Worm (Caenorhabditis elegans): ENCODE data around the gene F44E7.9.

F44E7.9 gene

DNA sequence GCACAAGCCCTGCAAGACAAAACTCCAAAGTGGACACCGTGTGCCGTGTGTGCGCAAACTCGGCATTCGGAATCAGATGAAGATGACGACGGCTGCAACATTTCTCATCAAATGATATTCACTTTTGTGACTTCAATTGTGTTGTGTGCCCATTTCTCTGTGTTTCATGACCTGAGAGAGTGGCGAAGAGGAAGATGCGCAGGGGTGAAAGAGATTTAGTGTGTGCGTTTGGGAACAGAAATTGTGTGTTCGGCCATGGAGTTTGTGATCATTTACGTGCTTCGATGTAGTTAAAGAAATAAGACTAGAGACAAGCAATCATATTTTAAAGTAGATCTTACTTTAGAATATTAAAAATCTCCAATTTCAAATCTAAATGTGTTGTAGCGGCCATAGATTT, 2.4 kb upstream of the F44E7.9 start:
- TF ChIP-seq lin-14 (GFP tag; optimal IDR thresholded peaks at IDR 0.05) (peak; percentile 62), irx-1 (tag; optimal IDR thresholded peaks at IDR 0.05) (no peak), F16B12.6 (tag; optimal IDR thresholded peaks at IDR 0.05) (no peak), nhr-20 (tag; optimal IDR thresholded peaks at IDR 0.05) (peak; percentile 0), zip-4 (GFP tag; optimal IDR thresholded peaks at IDR 0.05) (no peak)

DNA sequence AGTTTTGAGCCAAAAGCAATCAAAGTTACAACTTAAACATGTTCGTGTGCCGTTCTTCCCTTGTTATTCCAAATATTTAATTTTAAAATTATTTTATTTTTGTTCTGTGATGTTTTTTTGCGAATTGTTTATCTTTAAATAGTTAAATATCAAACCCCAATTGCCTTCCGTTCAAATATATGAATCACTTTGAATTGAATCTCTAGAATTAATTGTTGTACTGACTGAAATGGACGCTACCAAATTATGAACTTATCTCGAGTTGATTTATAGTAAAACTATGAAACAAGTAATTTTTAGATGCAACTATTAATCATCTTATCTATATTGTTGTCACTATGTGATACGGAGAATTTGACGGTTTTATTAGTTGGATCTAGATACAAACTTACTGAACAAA, 1.0 kb downstream of the F44E7.9 start, which contains the start of gene ZC250.2:
TSS of gene ZC250.2 (plus strand) at position 301 of the 400 bp plus-strand sequence.
- TF ChIP-seq isw-1 (GFP tag; IDR thresholded peaks at IDR 0.05) (no peak), aly-2 (tag; optimal IDR thresholded peaks at IDR 0.05) (no peak), nhr-85 (tag) (peak; percentile 48), tbx-2 (tag; optimal IDR thresholded peaks at IDR 0.05) (no peak), hpl-2 (GFP tag; optimal IDR thresholded peaks at IDR 0.05) (no peak), nhr-12 (tag; optimal IDR thresholded peaks at IDR 0.05) (no peak), nhr-237 (tag; optimal IDR thresholded peaks at IDR 0.05) (no peak), nhr-71 (tag; optimal IDR thresholded peaks at IDR 0.05) (no peak)

DNA sequence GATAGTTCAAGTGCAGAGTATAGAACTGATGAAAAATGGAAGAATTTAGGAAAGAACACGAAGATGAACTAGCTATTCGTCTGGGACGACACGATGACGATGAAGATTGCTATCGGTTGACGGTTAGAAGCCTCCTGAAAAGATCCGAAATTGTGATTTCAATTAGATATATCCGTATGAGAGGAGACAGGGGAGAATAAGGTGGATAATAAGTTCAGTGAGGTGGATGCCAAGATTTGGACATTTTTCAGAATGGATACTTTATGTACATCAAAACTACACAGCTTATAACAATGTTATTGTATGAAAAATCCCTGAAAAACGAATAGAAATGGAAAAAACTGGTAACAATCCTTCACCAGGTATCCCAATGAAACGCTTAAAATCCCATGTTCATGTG, 7.1 kb downstream of the F44E7.9 start, which contains the start of gene nstp-3:
TSS of gene nstp-3 (minus strand) at position 101 of the 400 bp plus-strand sequence.
- TF ChIP-seq grh-1 (GFP tag; IDR thresholded peaks at IDR 0.05), result no peak
- no peak for TF ChIP-seq egl-13 (tag; optimal IDR thresholded peaks at IDR 0.05)
- TF ChIP-seq mep-1 (tag; optimal IDR thresholded peaks at IDR 0.05), result no peak
- no peak for TF ChIP-seq ceh-82 (tag; optimal IDR thresholded peaks at IDR 0.05)
- no peak for TF ChIP-seq blmp-1 (tag; optimal IDR thresholded peaks at IDR 0.05)
- TF ChIP-seq ama-1 (optimal IDR thresholded peaks at IDR 0.05), result no peak
- TF ChIP-seq lin-35 (GFP tag; optimal IDR thresholded peaks at IDR 0.05), result no peak
- no peak for TF ChIP-seq nhr-76 (tag; optimal IDR thresholded peaks at IDR 0.05)
- TF ChIP-seq nhr-19 (GFP tag; conservative IDR thresholded peaks at IDR 0.05), result no peak
- no peak for TF ChIP-seq elt-3 (tag; optimal IDR thresholded peaks at IDR 0.05)
- no peak for TF ChIP-seq zip-4 (GFP tag; optimal IDR thresholded peaks at IDR 0.05)
- TF ChIP-seq alr-1 (tag; optimal IDR thresholded peaks at IDR 0.05; ENCODE audit: borderline replicate concordance), result no peak

DNA sequence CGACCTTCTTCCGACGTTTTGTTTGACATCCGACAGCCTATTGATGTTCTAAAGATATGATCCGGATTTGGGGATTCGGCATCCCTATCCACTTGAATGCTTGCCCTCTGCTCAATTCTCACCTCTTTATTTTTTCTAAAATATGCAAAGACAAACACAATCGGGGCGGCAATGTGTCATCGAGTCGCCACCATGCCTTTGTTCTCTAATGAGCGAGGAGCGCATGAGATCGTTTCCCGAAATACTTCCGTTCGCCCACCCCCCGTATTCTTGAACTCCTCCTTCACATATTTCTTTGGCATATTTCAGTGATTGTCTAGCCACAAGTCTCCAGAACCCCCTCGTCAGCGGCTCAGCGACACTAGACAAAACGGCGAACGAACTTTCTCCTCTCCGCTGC, 8.3 kb downstream of the F44E7.9 start, which contains the start of gene cyn-17:
TSS of gene cyn-17 (plus strand) at position 301 of the 400 bp plus-strand sequence.
- TF ChIP-seq ztf-11 (tag; optimal IDR thresholded peaks at IDR 0.05), result no peak
- TF ChIP-seq efl-1 (optimal IDR thresholded peaks at IDR 0.05), result no peak
- peak in 1 of 2 experiments; percentile 89 for TF ChIP-seq efl-1 (GFP tag; optimal IDR thresholded peaks at IDR 0.05 in 1 of 2)

DNA sequence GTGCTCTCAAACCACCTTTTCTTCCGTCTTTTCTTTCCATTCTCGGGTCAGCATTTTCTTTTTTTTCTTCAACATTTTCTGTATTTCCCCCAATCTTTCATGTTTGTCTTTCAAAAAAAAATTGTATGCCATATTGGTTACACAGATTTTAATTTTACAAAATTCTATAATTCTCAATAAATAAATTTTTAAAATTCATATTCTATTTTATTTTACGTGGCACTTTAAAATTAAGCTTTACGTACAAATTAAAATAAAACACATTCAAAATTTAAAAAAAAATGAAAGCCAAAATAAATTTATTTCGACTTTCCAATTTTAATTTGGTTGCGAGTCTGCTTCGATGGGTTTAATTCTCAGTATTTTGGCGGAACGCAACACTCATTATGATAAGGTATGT, 14.4 kb downstream of the F44E7.9 start, which contains the start of gene ZC250.5:
TSS of gene ZC250.5 (plus strand) at position 301 of the 400 bp plus-strand sequence.
- TF ChIP-seq dpl-1 (GFP tag; optimal IDR thresholded peaks at IDR 0.05) (no peak), unc-86 (tag; optimal IDR thresholded peaks at IDR 0.05) (no peak), unc-62 (GFP tag; optimal IDR thresholded peaks at IDR 0.05) (no peak), C04F5.9 (tag; optimal IDR thresholded peaks at IDR 0.05) (no peak), lin-14 (GFP tag; optimal IDR thresholded peaks at IDR 0.05) (no peak), nhr-76 (tag; optimal IDR thresholded peaks at IDR 0.05) (no peak), lin-39 (tag; optimal IDR thresholded peaks at IDR 0.05) (no peak), egl-27 (tag; optimal IDR thresholded peaks at IDR 0.05) (no peak)

DNA sequence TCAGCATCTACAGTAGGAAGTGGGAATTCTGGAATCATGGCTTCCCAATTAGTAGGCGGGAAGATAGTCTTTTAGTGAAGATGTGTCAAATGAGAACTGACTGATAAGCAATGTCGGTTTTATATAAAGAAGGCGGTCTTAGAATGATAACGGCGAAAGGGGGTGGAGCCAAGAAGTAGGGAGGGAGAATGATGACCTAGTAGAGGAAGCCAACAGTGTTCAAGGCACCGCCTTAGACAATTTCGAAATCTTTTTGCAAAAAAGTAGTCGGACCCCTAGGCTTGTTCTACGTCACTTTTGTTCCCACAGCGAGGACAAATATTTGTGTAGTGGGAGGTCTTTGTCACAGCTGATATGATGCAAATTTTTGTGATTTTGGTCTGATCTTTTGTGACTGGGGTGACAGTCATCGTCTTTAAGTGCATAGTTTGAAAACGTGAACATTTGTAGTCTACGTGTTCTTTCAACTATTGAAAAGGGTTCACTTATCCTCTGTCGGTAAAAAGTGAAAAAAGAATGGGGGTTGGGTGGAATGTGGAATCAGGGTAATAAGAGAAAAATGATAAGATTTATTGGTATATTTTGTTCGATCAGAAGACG, 22.1 kb downstream of the F44E7.9 start, which contains the start of gene ZC250.4:
TSS of gene ZC250.4 (minus strand) at position 78 of the 600 bp plus-strand sequence.
- peak; percentile 6 for TF ChIP-seq blmp-1 (tag; optimal IDR thresholded peaks at IDR 0.05)
- TF ChIP-seq C04F5.9 (tag; optimal IDR thresholded peaks at IDR 0.05), result no peak
- TF ChIP-seq elt-2 (tag; optimal IDR thresholded peaks at IDR 0.05), result peak; percentile 7
- TF ChIP-seq dsc-1 (tag; optimal IDR thresholded peaks at IDR 0.05), result no peak
- TF ChIP-seq nhr-47 (tag; optimal IDR thresholded peaks at IDR 0.05), result no peak
- peak; percentile 48 for TF ChIP-seq nhr-85 (tag)
- peak; percentile 8 for TF ChIP-seq pqm-1 (tag; optimal IDR thresholded peaks at IDR 0.05)
- TF ChIP-seq zip-4 (GFP tag; optimal IDR thresholded peaks at IDR 0.05), result no peak
- TF ChIP-seq ets-5 (GFP tag; IDR thresholded peaks at IDR 0.05), result no peak
- no peak for TF ChIP-seq ceh-63 (GFP tag; optimal IDR thresholded peaks at IDR 0.05)
- no peak for TF ChIP-seq irx-1 (tag; optimal IDR thresholded peaks at IDR 0.05)
- no peak for TF ChIP-seq sup-37 (GFP tag; optimal IDR thresholded peaks at IDR 0.05)
